Fruit fly (Drosophila melanogaster): ENCODE measurements around the gene CG3097.
A peak's percentile ranks its signal among the peaks of the same experiment; 100 is the strongest.

Gene CG3097

DNA sequence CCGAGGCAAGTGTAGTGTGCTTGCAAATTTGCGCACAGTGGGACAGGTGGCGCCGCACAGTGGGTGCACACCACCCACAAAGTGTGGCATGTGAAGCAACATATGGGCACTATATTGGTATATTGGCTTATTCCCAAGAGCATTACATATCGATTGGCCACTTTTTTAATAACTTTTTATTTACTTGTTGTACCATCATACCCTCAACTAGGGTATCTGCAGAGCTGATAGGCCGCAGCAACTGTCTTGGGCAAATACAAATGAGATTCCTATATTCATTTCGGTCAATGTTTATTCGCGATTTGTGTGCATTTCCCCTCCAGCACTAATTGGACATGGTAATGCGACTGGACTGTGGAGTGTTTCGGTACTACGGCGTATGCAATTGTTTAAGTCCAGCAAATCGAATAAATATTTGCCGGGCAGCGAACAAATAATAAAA lies 45.8 kb downstream of the CG3097 start (continued):
- TF ChIP-seq CG6276 (GFP tag; optimal IDR thresholded peaks at IDR 0.05), result peak; percentile 87
- TF ChIP-seq ss (GFP tag; optimal IDR thresholded peaks at IDR 0.05), result peak; percentile 27 to 62
- TF ChIP-seq Sox15 (GFP tag; optimal IDR thresholded peaks at IDR 0.05), result peak; percentile 73
- peak; percentile 78 for TF ChIP-seq Ets96B (tag; optimal IDR thresholded peaks at IDR 0.05)
- peak; percentile 89 for TF ChIP-seq CG3919 (GFP tag; optimal IDR thresholded peaks at IDR 0.05)
- TF ChIP-seq CG10631 (GFP tag; optimal IDR thresholded peaks at IDR 0.05), result peak; percentile 87
- peak; percentile 88 for TF ChIP-seq Gug (GFP tag; IDR thresholded peaks at IDR 0.05)
- peak; percentile 94 for TF ChIP-seq Hr4 (GFP tag; optimal IDR thresholded peaks at IDR 0.05)
- TF ChIP-seq CG10669 (GFP tag; optimal IDR thresholded peaks at IDR 0.05), result peak; percentile 80
- TF ChIP-seq Ets21C (GFP tag; optimal IDR thresholded peaks at IDR 0.05), result peak; percentile 46
- TF ChIP-seq vri (GFP tag; optimal IDR thresholded peaks at IDR 0.05), result peak; percentile 43
- no peak for TF ChIP-seq Eip93F (GFP tag; optimal IDR thresholded peaks at IDR 0.05)
- TF ChIP-seq CG6792 (GFP tag; optimal IDR thresholded peaks at IDR 0.05), result peak; percentile 81
- peak; percentile 87 for TF ChIP-seq CG3032 (tag; optimal IDR thresholded peaks at IDR 0.05)
- TF ChIP-seq CG34406 (GFP tag; optimal IDR thresholded peaks at IDR 0.05), result peak; percentile 75
- TF ChIP-seq Eip78C (GFP tag), result peak; percentile 96
- TF ChIP-seq eg (GFP tag; IDR thresholded peaks at IDR 0.05), result peak; percentile 94
- peak; percentile 86 for TF ChIP-seq svp (GFP tag)
- peak; percentile 85 for TF ChIP-seq CG7368 (GFP tag; optimal IDR thresholded peaks at IDR 0.05)
- peak; percentile 80 for TF ChIP-seq CG11762 (GFP tag; optimal IDR thresholded peaks at IDR 0.05; ENCODE audit: insufficient read depth)
- peak; percentile 90 for TF ChIP-seq pdm3 (GFP tag; optimal IDR thresholded peaks at IDR 0.05)
- peak; percentile 76 for TF ChIP-seq Hr39 (GFP tag; optimal IDR thresholded peaks at IDR 0.05)
- TF ChIP-seq esn (GFP tag; optimal IDR thresholded peaks at IDR 0.05), result peak; percentile 76
- TF ChIP-seq fd85E (GFP tag; optimal IDR thresholded peaks at IDR 0.05), result peak; percentile 34
- peak; percentile 88 for TF ChIP-seq CG15336 (GFP tag; IDR thresholded peaks at IDR 0.05)
- TF ChIP-seq dsx (GFP tag; optimal IDR thresholded peaks at IDR 0.05; ENCODE audit: poor library complexity, severe bottlenecking), result peak; percentile 58
- TF ChIP-seq CG11902 (GFP tag; optimal IDR thresholded peaks at IDR 0.05), result peak; percentile 59
- peak; percentile 89 for TF ChIP-seq Sox14 (GFP tag; optimal IDR thresholded peaks at IDR 0.05)
- TF ChIP-seq CG9139 (GFP tag; optimal IDR thresholded peaks at IDR 0.05), result no peak
- peak; percentile 68 for TF ChIP-seq CG8319 (GFP tag; optimal IDR thresholded peaks at IDR 0.05)
- peak; percentile 55 for TF ChIP-seq Smox (GFP tag; optimal IDR thresholded peaks at IDR 0.05)
- peak; percentile 88 for TF ChIP-seq acj6 (GFP tag; optimal IDR thresholded peaks at IDR 0.05)
- peak; percentile 91 for TF ChIP-seq Lpt (GFP tag; optimal IDR thresholded peaks at IDR 0.05)
- peak; percentile 28 for TF ChIP-seq Hr38 (GFP tag; optimal IDR thresholded peaks at IDR 0.05)
- TF ChIP-seq Met (GFP tag; optimal IDR thresholded peaks at IDR 0.05), result peak; percentile 65

DNA sequence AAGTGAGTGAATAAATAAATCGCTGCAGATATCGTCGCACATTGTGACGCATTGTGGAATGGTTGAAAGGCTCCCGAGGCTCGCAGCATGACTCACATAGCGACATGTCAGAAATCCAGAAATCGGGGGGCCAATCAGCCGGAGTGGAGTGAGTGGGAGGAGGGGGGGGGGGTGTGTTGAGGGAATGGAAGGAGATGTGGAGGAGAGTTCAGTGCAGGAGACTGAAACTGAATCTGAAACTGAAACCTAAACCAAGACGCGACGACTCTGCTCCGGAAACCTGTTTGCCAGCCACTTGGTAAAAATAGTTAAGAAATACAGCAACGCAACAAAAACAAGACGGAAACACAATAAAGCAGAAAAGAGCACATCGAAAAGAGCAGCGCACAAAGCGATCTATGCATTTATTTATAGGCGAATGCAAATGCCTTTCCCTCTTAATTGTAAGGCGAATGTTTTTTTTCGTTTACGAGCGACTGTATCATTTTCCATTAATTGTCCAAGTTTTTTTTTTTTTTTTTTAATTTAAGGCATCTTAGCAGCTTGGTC lies 46.4 kb downstream of the CG3097 start:
- TF ChIP-seq salr (GFP tag; optimal IDR thresholded peaks at IDR 0.05) (no peak), Sox14 (GFP tag; optimal IDR thresholded peaks at IDR 0.05) (no peak), Hr38 (GFP tag; optimal IDR thresholded peaks at IDR 0.05) (no peak), CG31627 (GFP tag; optimal IDR thresholded peaks at IDR 0.05) (no peak), CG7368 (GFP tag; optimal IDR thresholded peaks at IDR 0.05) (no peak), CG11762 (GFP tag; optimal IDR thresholded peaks at IDR 0.05; ENCODE audit: insufficient read depth) (no peak), Eip93F (GFP tag; optimal IDR thresholded peaks at IDR 0.05) (no peak), CG4318 (GFP tag; optimal IDR thresholded peaks at IDR 0.05) (no peak), Eip78C (GFP tag) (no peak), Hr39 (GFP tag; optimal IDR thresholded peaks at IDR 0.05) (no peak), eg (GFP tag; IDR thresholded peaks at IDR 0.05) (no peak), net (GFP tag; optimal IDR thresholded peaks at IDR 0.05) (no peak), fd85E (GFP tag; optimal IDR thresholded peaks at IDR 0.05) (no peak), Eip75B (GFP tag; optimal IDR thresholded peaks at IDR 0.05) (no peak), CG6276 (GFP tag; optimal IDR thresholded peaks at IDR 0.05) (no peak), Gug (GFP tag; IDR thresholded peaks at IDR 0.05) (no peak), CG10669 (GFP tag; optimal IDR thresholded peaks at IDR 0.05) (no peak), CG6792 (GFP tag; optimal IDR thresholded peaks at IDR 0.05) (no peak), lz (GFP tag; optimal IDR thresholded peaks at IDR 0.05) (no peak), topi (GFP tag; optimal IDR thresholded peaks at IDR 0.05) (no peak), Sox15 (GFP tag; optimal IDR thresholded peaks at IDR 0.05) (no peak), ss (GFP tag; optimal IDR thresholded peaks at IDR 0.05) (peak in 1 of 2 experiments; percentile 57), CG3919 (GFP tag; optimal IDR thresholded peaks at IDR 0.05) (no peak), CG6808 (GFP tag; optimal IDR thresholded peaks at IDR 0.05) (peak; percentile 52), CG15336 (GFP tag; IDR thresholded peaks at IDR 0.05) (no peak), esn (GFP tag; optimal IDR thresholded peaks at IDR 0.05) (no peak), vri (GFP tag; optimal IDR thresholded peaks at IDR 0.05) (no peak), CG3032 (tag; optimal IDR thresholded peaks at IDR 0.05) (no peak), CG8632 (GFP tag; optimal IDR thresholded peaks at IDR 0.05) (no peak), Blimp-1 (GFP tag; optimal IDR thresholded peaks at IDR 0.05) (peak; percentile 31), CG10631 (GFP tag; optimal IDR thresholded peaks at IDR 0.05) (no peak), CG1621 (tag; optimal IDR thresholded peaks at IDR 0.05) (peak; percentile 77)
